Worm (Caenorhabditis elegans): ENCODE measurements around the gene irld-2.

The irld-2 gene

DNA sequence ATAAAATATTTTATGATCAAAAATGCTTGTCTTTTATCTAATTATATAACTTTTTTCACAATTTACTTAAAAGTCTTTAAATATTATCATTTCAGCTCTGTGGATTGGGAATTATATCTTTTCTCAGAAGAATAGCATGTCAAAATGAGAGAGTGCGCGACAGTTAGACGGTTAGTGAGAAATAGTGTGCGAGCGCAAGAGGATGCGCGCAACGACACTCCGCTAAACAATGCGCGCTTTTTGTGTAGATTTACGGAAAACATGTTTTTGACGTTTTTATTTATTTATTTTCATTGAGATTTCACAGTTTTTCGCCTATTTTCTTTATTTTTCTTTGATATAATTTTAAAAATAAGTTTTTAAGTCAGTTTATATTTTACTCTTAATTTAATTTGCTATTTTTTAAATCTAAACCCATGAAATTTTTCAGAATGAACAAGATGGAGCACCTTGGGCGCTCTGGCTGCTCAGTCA, 1.7 kb upstream of the irld-2 start, which contains the start of gene F02C12.3 (continued):
- TF ChIP-seq lsy-2 (tag; optimal IDR thresholded peaks at IDR 0.05) = peak; percentile 74 to 91
- TF ChIP-seq snpc-4 (tag; optimal IDR thresholded peaks at IDR 0.05) = peak; percentile 38
- peak; percentile 89 for TF ChIP-seq F13H6.1 (tag; optimal IDR thresholded peaks at IDR 0.05)
- TF ChIP-seq lin-13 (GFP tag; optimal IDR thresholded peaks at IDR 0.05) = peak; percentile 80
- peak; percentile 72 for TF ChIP-seq sem-4 (tag; optimal IDR thresholded peaks at IDR 0.05)
- TF ChIP-seq nhr-11 (tag; optimal IDR thresholded peaks at IDR 0.05) = no peak
- no peak for TF ChIP-seq ama-1 (optimal IDR thresholded peaks at IDR 0.05)
- no peak for TF ChIP-seq nhr-77 (tag; optimal IDR thresholded peaks at IDR 0.05)
- TF ChIP-seq nhr-10 (tag; optimal IDR thresholded peaks at IDR 0.05) = no peak
- peak; percentile 89 for TF ChIP-seq unc-55 (GFP tag; optimal IDR thresholded peaks at IDR 0.05)
- no peak for TF ChIP-seq peb-1 (tag; optimal IDR thresholded peaks at IDR 0.05)
- peak; percentile 96 for TF ChIP-seq sma-9 (GFP tag; optimal IDR thresholded peaks at IDR 0.05)
- no peak for TF ChIP-seq sma-9 (tag; optimal IDR thresholded peaks at IDR 0.05)
- peak; percentile 16 to 20 for TF ChIP-seq mdl-1 (tag; optimal IDR thresholded peaks at IDR 0.05)
- no peak for TF ChIP-seq elt-3 (tag; optimal IDR thresholded peaks at IDR 0.05)
- TF ChIP-seq ceh-82 (tag; optimal IDR thresholded peaks at IDR 0.05) = peak; percentile 27
- peak; percentile 46 for TF ChIP-seq ceh-16 (tag; optimal IDR thresholded peaks at IDR 0.05)
- TF ChIP-seq alr-1 (tag; optimal IDR thresholded peaks at IDR 0.05) = no peak
- peak; percentile 88 for TF ChIP-seq crh-2 (tag; optimal IDR thresholded peaks at IDR 0.05)
- peak; percentile 81 for TF ChIP-seq gmeb-1 (tag; optimal IDR thresholded peaks at IDR 0.05)
- no peak for TF ChIP-seq nhr-23 (tag; optimal IDR thresholded peaks at IDR 0.05)
- no peak for TF ChIP-seq lin-39 (tag; optimal IDR thresholded peaks at IDR 0.05)
- TF ChIP-seq unc-39 (tag; optimal IDR thresholded peaks at IDR 0.05) = no peak
- TF ChIP-seq elt-1 (tag; optimal IDR thresholded peaks at IDR 0.05) = no peak
- peak; percentile 90 for TF ChIP-seq nhr-21 (tag; optimal IDR thresholded peaks at IDR 0.05)
- no peak for TF ChIP-seq zag-1 (tag; optimal IDR thresholded peaks at IDR 0.05)
- no peak for TF ChIP-seq Y55F3AM.14 (GFP tag; optimal IDR thresholded peaks at IDR 0.05)
- TF ChIP-seq dmd-4 (tag; optimal IDR thresholded peaks at IDR 0.05) = no peak

DNA sequence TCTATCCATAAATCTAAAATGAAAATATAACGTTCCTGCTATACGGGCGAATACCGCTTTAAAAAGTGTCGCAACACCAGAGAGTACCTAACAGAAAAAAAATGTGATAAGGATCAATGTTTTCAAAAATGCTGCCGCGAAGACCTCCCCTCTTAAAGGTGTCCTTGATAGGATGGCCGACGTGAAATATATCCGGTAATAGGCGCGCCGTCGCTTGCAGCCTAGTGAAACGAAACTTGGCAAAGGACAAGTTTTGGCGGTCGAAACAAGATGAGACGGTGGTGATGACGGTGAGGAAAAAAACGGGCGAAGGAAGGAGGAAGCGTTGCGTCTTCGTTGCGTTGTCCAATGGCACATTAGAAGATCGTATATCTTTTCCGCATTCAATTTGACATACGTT, 6.0 kb downstream of the irld-2 start:
- no peak for TF ChIP-seq F13H6.1 (tag; optimal IDR thresholded peaks at IDR 0.05)
- TF ChIP-seq unc-39 (tag; optimal IDR thresholded peaks at IDR 0.05) = no peak
- peak; percentile 20 for TF ChIP-seq blmp-1 (tag; optimal IDR thresholded peaks at IDR 0.05; ENCODE audit: insufficient read depth)
- peak; percentile 77 for TF ChIP-seq ceh-16 (tag; optimal IDR thresholded peaks at IDR 0.05)
- TF ChIP-seq gmeb-1 (tag; optimal IDR thresholded peaks at IDR 0.05) = no peak
- TF ChIP-seq unc-55 (GFP tag; optimal IDR thresholded peaks at IDR 0.05) = no peak
- TF ChIP-seq nhr-25 (tag; optimal IDR thresholded peaks at IDR 0.05) = peak; percentile 70
- TF ChIP-seq elt-1 (tag; optimal IDR thresholded peaks at IDR 0.05) = peak; percentile 9
- no peak for TF ChIP-seq C34F6.9 (tag; optimal IDR thresholded peaks at IDR 0.05)
- peak; percentile 16 for TF ChIP-seq nhr-129 (tag; optimal IDR thresholded peaks at IDR 0.05)
- no peak for TF ChIP-seq egl-27 (tag; optimal IDR thresholded peaks at IDR 0.05)
- TF ChIP-seq sma-3 (GFP tag; optimal IDR thresholded peaks at IDR 0.05) = peak; percentile 4
- TF ChIP-seq sem-4 (tag; optimal IDR thresholded peaks at IDR 0.05) = peak; percentile 13
- no peak for TF ChIP-seq lin-11 (tag; optimal IDR thresholded peaks at IDR 0.05)
- no peak for TF ChIP-seq nhr-12 (tag; optimal IDR thresholded peaks at IDR 0.05)

DNA sequence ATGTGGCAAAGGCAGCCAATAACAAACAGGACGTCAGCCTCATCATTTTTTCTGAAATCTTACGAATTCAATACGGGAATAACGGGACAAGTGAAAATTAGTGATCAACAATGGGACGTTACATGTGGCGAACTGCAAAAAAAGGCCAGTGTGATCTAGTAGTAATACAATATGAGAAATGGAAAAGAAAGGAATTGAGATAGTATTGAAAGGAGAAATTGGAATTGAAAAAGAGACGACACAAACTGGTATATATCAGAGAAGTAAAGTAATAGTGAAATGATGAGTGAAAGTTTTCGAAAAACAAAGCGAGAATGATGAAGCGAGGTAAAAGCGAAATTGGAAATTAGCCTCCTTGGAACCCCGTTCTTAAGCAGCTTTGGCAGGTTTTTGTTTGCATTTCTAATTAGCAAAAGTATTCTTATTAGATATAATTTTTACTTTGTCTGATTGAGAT, 7.3 kb downstream of the irld-2 start, which contains the start of gene C49F8.3:
Gene C49F8.3 (minus strand): TSS at position 51 of the 457 bp plus-strand sequence.
- peak; percentile 94 for TF ChIP-seq blmp-1 (tag; optimal IDR thresholded peaks at IDR 0.05; ENCODE audit: insufficient read depth)
- TF ChIP-seq sem-4 (tag; optimal IDR thresholded peaks at IDR 0.05) = no peak
- TF ChIP-seq snpc-4 (tag; optimal IDR thresholded peaks at IDR 0.05) = no peak

DNA sequence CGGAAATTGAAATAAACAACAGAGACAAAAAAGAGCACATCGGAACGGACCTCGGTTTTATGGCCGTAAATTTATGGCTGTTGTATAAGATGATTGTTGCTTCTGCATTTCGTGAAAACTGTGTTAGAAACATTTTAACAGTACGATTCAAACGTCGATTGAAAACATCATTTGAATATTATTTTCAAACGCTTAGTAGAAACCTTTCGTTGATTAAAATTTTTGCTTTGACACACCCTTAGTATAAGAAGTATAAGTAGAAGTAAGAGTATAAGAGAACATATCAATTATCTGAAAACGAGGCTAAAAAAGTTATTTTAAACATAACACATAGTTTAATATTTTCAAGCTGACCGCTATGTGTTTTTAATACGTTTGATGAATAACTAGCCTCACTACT, 10.1 kb downstream of the irld-2 start:
- no peak for TF ChIP-seq peb-1 (tag; optimal IDR thresholded peaks at IDR 0.05)
- TF ChIP-seq nhr-21 (tag; optimal IDR thresholded peaks at IDR 0.05) = no peak
- TF ChIP-seq skn-1 (tag; optimal IDR thresholded peaks at IDR 0.05) = no peak
- TF ChIP-seq ZK546.5 (tag; optimal IDR thresholded peaks at IDR 0.05) = no peak
- TF ChIP-seq lin-13 (GFP tag; optimal IDR thresholded peaks at IDR 0.05) = no peak
- no peak for TF ChIP-seq crh-2 (tag; optimal IDR thresholded peaks at IDR 0.05)
- no peak for TF ChIP-seq mab-5 (tag; optimal IDR thresholded peaks at IDR 0.05)
- TF ChIP-seq ztf-1 (GFP tag; conservative IDR thresholded peaks at IDR 0.05) = no peak
- no peak for TF ChIP-seq mbf-1 (tag; optimal IDR thresholded peaks at IDR 0.05)
- no peak for TF ChIP-seq ztf-11 (tag; optimal IDR thresholded peaks at IDR 0.05)
- TF ChIP-seq sem-4 (tag; optimal IDR thresholded peaks at IDR 0.05) = no peak
- TF ChIP-seq nhr-10 (tag; optimal IDR thresholded peaks at IDR 0.05) = no peak
- no peak for TF ChIP-seq elt-1 (tag; optimal IDR thresholded peaks at IDR 0.05)
- no peak for TF ChIP-seq aly-2 (tag; optimal IDR thresholded peaks at IDR 0.05)
- no peak for TF ChIP-seq nhr-77 (tag; optimal IDR thresholded peaks at IDR 0.05)
- TF ChIP-seq zag-1 (tag; optimal IDR thresholded peaks at IDR 0.05) = no peak
- TF ChIP-seq nhr-23 (tag; optimal IDR thresholded peaks at IDR 0.05) = no peak
- no peak for TF ChIP-seq ama-1 (optimal IDR thresholded peaks at IDR 0.05)

Data from whole organism, L2 larva.